Worm (Caenorhabditis elegans) whole organism, early embryonic: ENCODE results near the gene F21D5.9.

Source experiments
- B0310.2 ChIP-seq: sonication (generic microtip); optimal IDR thresholded peaks from 2 replicates; lab custom pipeline; 2016; ENCODE audit warnings: mild to moderate bottlenecking, missing genetic modification characterization, missing compliant biosample characterization
- F13C5.2 ChIP-seq: sonication (generic microtip); optimal IDR thresholded peaks from 2 replicates; lab custom pipeline; 2017; ENCODE audit warnings: mild to moderate bottlenecking, missing genetic modification characterization, inconsistent platforms, missing compliant biosample characterization
- aly-1 ChIP-seq: sonication (generic microtip); optimal IDR thresholded peaks from 2 replicates; lab custom pipeline; 2016; ENCODE audit warnings: missing genetic modification characterization, missing compliant biosample characterization
- ama-1 ChIP-seq: fragments of 150-350 bp; optimal IDR thresholded peaks from 2 replicates; lab custom pipeline; 2014
- ceh-13 ChIP-seq: fragments of 200-800 bp; sonication (Bioruptor generic); optimal IDR thresholded peaks from 2 replicates; lab custom pipeline; 2018; ENCODE audit warnings: mild to moderate bottlenecking, missing genetic modification characterization, missing compliant biosample characterization
- ceh-36 ChIP-seq: sonication (generic microtip); optimal IDR thresholded peaks from 2 replicates; lab custom pipeline; 2016; ENCODE audit warnings: missing genetic modification characterization, inconsistent platforms, missing compliant biosample characterization
- ets-7 ChIP-seq: sonication (generic microtip); optimal IDR thresholded peaks from 2 replicates; lab custom pipeline; 2016; ENCODE audit warnings: missing genotype, missing genetic modification characterization, missing compliant biosample characterization
- flt-1 ChIP-seq: fragments of 200-800 bp; sonication (Bioruptor generic); IDR thresholded peaks from 2 replicates; pipeline ENCODE4 v1.3.6; 2022; ENCODE audit warnings: missing genetic modification characterization, missing compliant biosample characterization
- hmbx-1 ChIP-seq: sonication (generic microtip); optimal IDR thresholded peaks from 2 replicates; lab custom pipeline; 2016; ENCODE audit warnings: mild to moderate bottlenecking, missing genetic modification characterization, missing compliant biosample characterization
- hmg-4 ChIP-seq: fragments of 200-800 bp; sonication (Bioruptor generic); optimal IDR thresholded peaks from 2 replicates; lab custom pipeline; 2018; ENCODE audit warnings: mild to moderate bottlenecking, missing genetic modification characterization, missing compliant biosample characterization
- hnd-1 ChIP-seq: sonication (generic microtip); optimal IDR thresholded peaks from 2 replicates; lab custom pipeline; 2016; ENCODE audit warnings: missing genetic modification characterization, missing compliant biosample characterization
- pes-1 ChIP-seq: fragments of 200-800 bp; sonication (Bioruptor generic); IDR thresholded peaks from 2 replicates; pipeline ENCODE4 v1.3.6; 2022; ENCODE audit warnings: missing genetic modification reagents, missing genetic modification characterization, missing compliant biosample characterization
- scrt-1 ChIP-seq: fragments of 200-800 bp; sonication (Bioruptor generic); IDR thresholded peaks from 2 replicates; pipeline ENCODE4 v1.3.6; 2022; ENCODE audit warnings: missing genetic modification characterization, missing compliant biosample characterization
- sea-1 ChIP-seq: fragments of 200-800 bp; sonication (Bioruptor generic); conservative IDR thresholded peaks from 2 replicates; pipeline ENCODE4 v1.3.6; 2022; ENCODE audit warnings: missing genetic modification characterization, missing compliant biosample characterization
- tbx-11 ChIP-seq: fragments of 200-800 bp; sonication (Bioruptor generic); IDR thresholded peaks from 2 replicates; pipeline ENCODE4 v1.3.6; 2022; ENCODE audit warnings: missing genetic modification characterization, missing compliant biosample characterization
- tbx-37 ChIP-seq: fragments of 200-800 bp; sonication (Bioruptor generic); conservative IDR thresholded peaks from 2 replicates; pipeline ENCODE4 v1.3.6; 2022; ENCODE audit warnings: missing genetic modification reagents, missing genetic modification characterization, missing compliant biosample characterization
- tra-4 ChIP-seq: sonication (generic microtip); optimal IDR thresholded peaks from 2 replicates; lab custom pipeline; 2017; ENCODE audit warnings: missing genetic modification characterization, missing compliant biosample characterization

F21D5.9 gene

ce11 chrIV:8754146-8754545, 30.3 kb downstream of the F21D5.9 start:
- TF ChIP-seq F13C5.2 (tag; lab: Kevin White, UChicago) (no peak), scrt-1 (GFP tag; lab: Robert Waterston, UW) (no peak), hnd-1 (tag; lab: Kevin White, UChicago) (no peak), aly-1 (tag; lab: Kevin White, UChicago) (no peak), hmbx-1 (tag; lab: Kevin White, UChicago) (no peak), ama-1 (no peak), ets-7 (no peak), ceh-13 (GFP tag; lab: Kevin White, UChicago) (no peak), tbx-11 (GFP tag; lab: Robert Waterston, UW) (no peak), sea-1 (GFP tag; lab: Robert Waterston, UW) (no peak), tra-4 (no peak), hmg-4 (no peak), tbx-37 (no peak), B0310.2 (no peak), ceh-36 (tag; lab: Kevin White, UChicago) (no peak), pes-1 (no peak), flt-1 (GFP tag; lab: Robert Waterston, UW) (no peak)

- TF ChIP-seq ets-7 = no peak
- TF ChIP-seq aly-1 (tag; lab: Kevin White, UChicago) = no peak
- TF ChIP-seq hmg-4 = no peak
- no peak for TF ChIP-seq hnd-1 (tag; lab: Kevin White, UChicago)
- TF ChIP-seq ceh-36 (tag; lab: Kevin White, UChicago) = no peak
- no peak for TF ChIP-seq tbx-11 (GFP tag; lab: Robert Waterston, UW)
Measured at ce11 chrIV:8754727-8755126, 30.9 kb downstream of the F21D5.9 start, which contains the start of gene elli-1. elli-1 (minus strand) TSS chrIV:8754827.

DNA sequence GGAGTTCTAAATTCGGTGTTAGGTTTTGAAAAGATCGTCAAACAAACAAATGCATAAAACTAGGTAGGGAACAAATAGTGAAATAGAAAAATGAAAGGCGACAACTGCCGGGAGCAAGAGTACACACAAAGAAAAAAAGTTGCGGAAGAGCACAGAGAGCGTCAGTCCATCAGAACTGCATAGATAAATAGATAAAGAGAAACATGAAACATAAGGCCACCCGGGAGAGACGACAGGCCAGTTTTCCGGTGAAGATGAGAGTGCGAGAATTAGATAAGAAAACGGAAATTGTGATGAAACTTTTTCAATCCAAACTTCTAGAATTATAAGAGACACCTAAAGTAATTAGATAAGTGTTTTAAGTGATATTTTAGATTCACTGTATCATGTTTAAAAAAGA, 33.9 kb downstream of the F21D5.9 start:
- TF ChIP-seq scrt-1 (GFP tag; lab: Robert Waterston, UW) = no peak
- no peak for TF ChIP-seq flt-1 (GFP tag; lab: Robert Waterston, UW)
- TF ChIP-seq ceh-36 (tag; lab: Kevin White, UChicago) = no peak
- no peak for TF ChIP-seq aly-1 (tag; lab: Kevin White, UChicago)
- no peak for TF ChIP-seq ceh-13 (GFP tag; lab: Kevin White, UChicago)
- TF ChIP-seq pes-1 = no peak
- TF ChIP-seq ama-1 = no peak
- TF ChIP-seq ets-7 = no peak
- no peak for TF ChIP-seq sea-1 (GFP tag; lab: Robert Waterston, UW)
- no peak for TF ChIP-seq tbx-11 (GFP tag; lab: Robert Waterston, UW)
- TF ChIP-seq B0310.2 = no peak
- no peak for TF ChIP-seq tbx-37
- no peak for TF ChIP-seq hmg-4

- TF ChIP-seq hnd-1 (tag; lab: Kevin White, UChicago) = no peak
- no peak for TF ChIP-seq hmbx-1 (tag; lab: Kevin White, UChicago)
- TF ChIP-seq tbx-37 = no peak
- no peak for TF ChIP-seq pes-1
- TF ChIP-seq tra-4 = no peak
- no peak for TF ChIP-seq ceh-36 (tag; lab: Kevin White, UChicago)
- TF ChIP-seq hmg-4 = no peak
- no peak for TF ChIP-seq flt-1 (GFP tag; lab: Robert Waterston, UW)
- no peak for TF ChIP-seq scrt-1 (GFP tag; lab: Robert Waterston, UW)
- no peak for TF ChIP-seq ama-1
- TF ChIP-seq B0310.2 = no peak
- no peak for TF ChIP-seq ets-7
- TF ChIP-seq sea-1 (GFP tag; lab: Robert Waterston, UW) = no peak
Measured at ce11 chrIV:8758620-8759019, 34.8 kb downstream of the F21D5.9 start.

ce11 chrIV:8761896-8762295, 38.1 kb downstream of the F21D5.9 start, which contains the start of the genes F20C5.11 and klp-11:
F20C5.11 (minus strand) TSS chrIV:8761996.
klp-11 (minus strand) TSS chrIV:8762066.
- TF ChIP-seq tbx-11 (GFP tag; lab: Robert Waterston, UW) (no peak), flt-1 (GFP tag; lab: Robert Waterston, UW) (no peak), ceh-13 (GFP tag; lab: Kevin White, UChicago) (no peak), tra-4 (no peak)

DNA sequence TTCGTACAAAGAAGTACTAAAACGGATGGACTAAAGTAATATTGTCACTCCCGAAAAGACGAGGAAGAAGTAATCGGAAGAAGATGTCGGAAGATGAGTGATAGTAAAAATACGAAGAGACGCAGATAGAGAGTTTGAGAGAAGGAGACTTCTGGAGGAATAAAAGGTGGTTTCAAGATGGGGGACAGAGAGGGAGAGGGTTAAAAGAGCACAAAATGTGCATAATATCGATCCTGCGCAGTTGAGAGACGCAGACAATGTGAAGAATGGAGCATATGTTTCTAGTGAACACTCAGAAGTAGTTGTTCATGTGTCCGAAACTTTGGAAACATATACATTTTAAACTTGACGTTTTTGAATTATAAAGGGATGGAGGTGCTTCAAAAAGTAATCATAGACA, 38.7 kb downstream of the F21D5.9 start:
- TF ChIP-seq ets-7 (no peak), F13C5.2 (tag; lab: Kevin White, UChicago) (peak; percentile 9)

ce11 chrIV:8764567-8764966, 40.7 kb downstream of the F21D5.9 start, which contains the start of gene cdc-50.B:
cdc-50.B (plus strand) TSS chrIV:8764867.
- TF ChIP-seq ceh-36 (tag; lab: Kevin White, UChicago) (no peak), flt-1 (GFP tag; lab: Robert Waterston, UW) (no peak), ets-7 (no peak), F13C5.2 (tag; lab: Kevin White, UChicago) (no peak), tbx-11 (GFP tag; lab: Robert Waterston, UW) (no peak)

- no peak for TF ChIP-seq hmg-4
- TF ChIP-seq hnd-1 (tag; lab: Kevin White, UChicago) = no peak
- TF ChIP-seq sea-1 (GFP tag; lab: Robert Waterston, UW) = no peak
- TF ChIP-seq ets-7 = no peak
- no peak for TF ChIP-seq aly-1 (tag; lab: Kevin White, UChicago)
- no peak for TF ChIP-seq flt-1 (GFP tag; lab: Robert Waterston, UW)
- TF ChIP-seq hmbx-1 (tag; lab: Kevin White, UChicago) = no peak
- no peak for TF ChIP-seq ceh-36 (tag; lab: Kevin White, UChicago)
- no peak for TF ChIP-seq scrt-1 (GFP tag; lab: Robert Waterston, UW)
- no peak for TF ChIP-seq ama-1
Measured at ce11 chrIV:8769539-8769938, 45.7 kb downstream of the F21D5.9 start, which contains the start of gene F20C5.5. F20C5.5 (minus strand) TSS chrIV:8769639.

ce11 chrIV:8772800-8773256, 49.0 kb downstream of the F21D5.9 start, which contains the start of gene F20C5.6:
F20C5.6 (minus strand) TSS chrIV:8773206.
- no peak for TF ChIP-seq tra-4
- peak; percentile 93 for TF ChIP-seq ama-1
